Worm (Caenorhabditis elegans): ENCODE measurements around the gene F19B10.4.
A peak's percentile ranks its signal among the peaks of the same experiment; 100 is the strongest.

The F19B10.4 gene

ce11 chrII:3664470-3664869, 4.6 kb downstream of the F19B10.4 start, which contains the start of gene F19B10.3 (continued):
- no peak for TF ChIP-seq hmg-1.1 (GFP tag; IDR thresholded peaks at IDR 0.05)
- TF ChIP-seq cey-2 (tag; optimal IDR thresholded peaks at IDR 0.05; ENCODE audit: borderline replicate concordance, insufficient read depth) = no peak
- no peak for TF ChIP-seq ZK337.2 (GFP tag; IDR thresholded peaks at IDR 0.05)
- no peak for TF ChIP-seq F10B5.3 (tag; optimal IDR thresholded peaks at IDR 0.05)
- TF ChIP-seq hif-1 (tag; optimal IDR thresholded peaks at IDR 0.05) = no peak
- no peak for TF ChIP-seq set-16 (GFP tag; IDR thresholded peaks at IDR 0.05)

DNA sequence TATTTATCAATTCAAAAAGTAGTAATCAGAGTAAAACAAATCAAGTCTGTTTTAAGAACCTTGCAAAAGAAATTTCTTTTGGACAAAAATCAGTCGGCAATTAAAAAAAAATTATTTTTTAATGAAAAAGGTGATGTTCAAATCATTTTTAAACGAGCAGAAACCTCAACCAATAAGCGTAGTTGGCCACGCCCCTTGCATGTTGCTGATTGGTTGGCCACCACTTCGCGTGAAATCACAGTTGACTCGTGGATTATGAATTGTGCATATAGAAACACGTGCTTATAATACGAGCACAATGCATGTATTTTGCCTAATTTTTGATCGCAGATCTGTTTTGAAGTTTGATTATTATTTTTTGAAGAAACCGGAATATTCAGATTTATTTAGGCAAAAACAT, 5.3 kb downstream of the F19B10.4 start:
- no peak for TF ChIP-seq mep-1 (tag; optimal IDR thresholded peaks at IDR 0.05)
- no peak for TF ChIP-seq lin-29 (GFP tag; IDR thresholded peaks at IDR 0.05)
- no peak for TF ChIP-seq nhr-237 (tag; optimal IDR thresholded peaks at IDR 0.05)
- TF ChIP-seq lim-7 (GFP tag; IDR thresholded peaks at IDR 0.05) = no peak
- no peak for TF ChIP-seq tag-97 (GFP tag; IDR thresholded peaks at IDR 0.05)
- TF ChIP-seq zag-1 (tag; optimal IDR thresholded peaks at IDR 0.05) = no peak
- TF ChIP-seq F49E8.2 (tag; optimal IDR thresholded peaks at IDR 0.05; ENCODE audit: borderline replicate concordance) = no peak
- no peak for TF ChIP-seq nhr-76 (tag; optimal IDR thresholded peaks at IDR 0.05)
- no peak for TF ChIP-seq fkh-10 (GFP tag; optimal IDR thresholded peaks at IDR 0.05)
- TF ChIP-seq unc-62 (GFP tag; optimal IDR thresholded peaks at IDR 0.05 in 1 of 2) = no peak
- no peak for TF ChIP-seq unc-62 (tag; optimal IDR thresholded peaks at IDR 0.05)
- TF ChIP-seq ceh-82 (tag; optimal IDR thresholded peaks at IDR 0.05) = no peak
- no peak for TF ChIP-seq hlh-11 (tag; optimal IDR thresholded peaks at IDR 0.05)
- no peak for TF ChIP-seq F10B5.3 (tag; optimal IDR thresholded peaks at IDR 0.05)
- no peak for TF ChIP-seq R02D3.7 (tag; optimal IDR thresholded peaks at IDR 0.05)

- TF ChIP-seq madf-5 (GFP tag; IDR thresholded peaks at IDR 0.05) = 0 out of 4 replicates have a peak, but pooled peaks of 1 of the 2 experiments have one; percentile 7
- TF ChIP-seq ama-1 (optimal IDR thresholded peaks at IDR 0.05) = no peak
These were observed 9.4 kb downstream of the F19B10.4 start, which contains the start of gene srx-97 for ce11 chrII:3669315-3669714. srx-97 (minus strand) TSS chrII:3669415.

DNA sequence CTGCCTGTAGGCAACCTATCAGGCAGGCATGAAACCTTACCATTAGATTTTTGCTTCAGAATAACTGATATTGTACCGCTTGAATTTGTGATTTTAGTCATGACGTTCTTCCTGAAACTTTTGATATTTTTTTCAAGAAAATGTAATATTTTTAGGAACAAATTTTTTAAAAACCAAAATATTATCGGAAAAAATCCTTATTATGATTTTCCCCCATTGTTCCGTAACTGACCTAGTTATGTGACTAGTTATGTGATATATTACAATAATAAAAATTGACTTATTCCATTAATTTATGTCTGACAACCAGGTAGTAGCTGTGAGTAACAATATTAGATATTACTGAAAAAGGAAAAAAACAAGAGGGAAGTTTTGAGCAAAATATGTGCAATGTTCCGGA, 11.1 kb downstream of the F19B10.4 start, which contains the start of gene srx-98:
Gene srx-98, minus strand, starts transcription at position 101 of the 400 bp plus-strand sequence.
- TF ChIP-seq ceh-62 (tag; optimal IDR thresholded peaks at IDR 0.05) = no peak
- TF ChIP-seq tag-97 (GFP tag; IDR thresholded peaks at IDR 0.05) = no peak
- no peak for TF ChIP-seq skn-1 (tag; optimal IDR thresholded peaks at IDR 0.05)
- no peak for TF ChIP-seq Y48G9A.11 (GFP tag; IDR thresholded peaks at IDR 0.05)
- no peak for TF ChIP-seq nhr-28 (tag; optimal IDR thresholded peaks at IDR 0.05)
- TF ChIP-seq hlh-11 (tag; optimal IDR thresholded peaks at IDR 0.05) = no peak
- TF ChIP-seq pha-4 (GFP tag; IDR thresholded peaks at IDR 0.05) = no peak
- no peak for TF ChIP-seq pha-4 (tag; optimal IDR thresholded peaks at IDR 0.05)
- TF ChIP-seq lir-3 (tag; optimal IDR thresholded peaks at IDR 0.05) = no peak
- no peak for TF ChIP-seq dve-1 (tag; optimal IDR thresholded peaks at IDR 0.05; ENCODE audit: insufficient read depth)
- no peak for TF ChIP-seq madf-5 (GFP tag; IDR thresholded peaks at IDR 0.05)
- TF ChIP-seq lin-29 (GFP tag; IDR thresholded peaks at IDR 0.05) = no peak
- no peak for TF ChIP-seq duxl-1 (tag; optimal IDR thresholded peaks at IDR 0.05; ENCODE audit: poor library complexity)
- no peak for TF ChIP-seq ceh-32 (tag; optimal IDR thresholded peaks at IDR 0.05; ENCODE audit: poor library complexity)
- TF ChIP-seq dmd-8 (GFP tag; IDR thresholded peaks at IDR 0.05) = no peak
- no peak for TF ChIP-seq ZK546.5 (tag; optimal IDR thresholded peaks at IDR 0.05)
- no peak for TF ChIP-seq lin-39 (tag; optimal IDR thresholded peaks at IDR 0.05)
- no peak for TF ChIP-seq snpc-4 (tag; optimal IDR thresholded peaks at IDR 0.05)
- TF ChIP-seq unc-62 (GFP tag; optimal IDR thresholded peaks at IDR 0.05 in 1 of 2) = no peak
- no peak for TF ChIP-seq unc-62 (tag; optimal IDR thresholded peaks at IDR 0.05)
- no peak for TF ChIP-seq tra-1 (GFP tag; IDR thresholded peaks at IDR 0.05)
